Worm (Caenorhabditis elegans): ENCODE results near the gene R03H10.5.

ce11 chrII:4183979-4184378, 13.6 kb upstream of the R03H10.5 start:
- TF ChIP-seq him-1 (tag; optimal IDR thresholded peaks at IDR 0.05) (no peak), dao-5 (tag; optimal IDR thresholded peaks at IDR 0.05) (no peak), W03F9.2 (tag; optimal IDR thresholded peaks at IDR 0.05) (no peak)

Measured in whole organism, L4/young adult.